Worm (Caenorhabditis elegans): ENCODE measurements around the gene irld-26.

irld-26 gene

DNA sequence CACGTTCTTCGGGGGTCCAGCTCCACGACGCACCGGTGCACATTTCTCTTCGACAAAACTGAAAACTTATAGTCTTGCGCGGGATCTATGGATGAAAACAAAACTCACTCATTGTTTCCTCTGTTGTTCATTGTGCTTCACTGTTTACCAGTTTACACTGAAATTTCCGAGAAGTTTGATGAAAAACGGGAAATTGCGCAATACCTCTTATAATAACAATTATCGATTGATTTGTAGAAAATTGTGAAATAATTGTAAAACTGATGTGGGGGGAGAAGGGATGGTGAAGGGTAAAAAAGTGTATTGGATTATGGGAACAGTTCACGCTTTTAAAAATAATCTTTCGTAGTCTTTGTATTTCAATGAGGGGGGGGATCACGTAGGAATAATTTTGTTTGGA lies 24.5 kb downstream of the irld-26 start:
- peak in 1 of 2 experiments; percentile 97 for TF ChIP-seq unc-62 (GFP tag; optimal IDR thresholded peaks at IDR 0.05 in 1 of 2)
- TF ChIP-seq unc-62 (tag; optimal IDR thresholded peaks at IDR 0.05), result no peak
- no peak for TF ChIP-seq tra-1 (GFP tag; IDR thresholded peaks at IDR 0.05)

DNA sequence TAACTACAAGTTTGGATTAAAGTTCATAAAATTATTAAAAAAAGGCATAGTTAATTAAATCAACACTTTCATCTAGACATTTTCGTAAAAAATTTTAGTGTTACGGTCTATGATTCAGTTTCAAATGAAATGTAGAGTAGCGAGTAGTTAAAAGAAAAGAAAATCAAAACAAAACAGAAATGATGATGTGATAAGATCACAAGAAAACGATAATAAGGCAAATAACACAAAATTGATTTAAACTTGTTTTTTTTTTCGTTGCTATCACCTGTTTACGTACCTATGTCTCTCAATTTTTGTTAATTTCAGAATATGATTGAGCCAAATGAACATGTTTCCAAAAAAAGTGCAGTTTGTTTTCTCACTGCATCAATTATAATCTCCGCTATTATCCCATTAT lies 24.9 kb downstream of the irld-26 start, which contains the start of the genes F21H7.2 and F21H7.12:
Gene F21H7.2, minus strand, starts transcription at position 101 of the 400 bp plus-strand sequence.
Gene F21H7.12, plus strand, starts transcription at position 270 of the 400 bp plus-strand sequence.
- no peak for TF ChIP-seq ceh-44 (GFP tag; IDR thresholded peaks at IDR 0.05)
- TF ChIP-seq ztf-7 (tag; optimal IDR thresholded peaks at IDR 0.05), result no peak

ce11 chrV:16232180-16232579 lies 27.2 kb downstream of the irld-26 start, which contains the start of gene gst-22:
TSS of gene gst-22 (minus strand) at chrV:16232282.
- TF ChIP-seq rbr-2 (tag; optimal IDR thresholded peaks at IDR 0.05), result no peak
- no peak for TF ChIP-seq zfp-2 (tag; optimal IDR thresholded peaks at IDR 0.05)
- TF ChIP-seq php-3 (GFP tag; IDR thresholded peaks at IDR 0.05), result peak; percentile 87
- TF ChIP-seq nhr-11 (tag; optimal IDR thresholded peaks at IDR 0.05), result no peak
- no peak for TF ChIP-seq daf-12 (tag; optimal IDR thresholded peaks at IDR 0.05)
- no peak for TF ChIP-seq ceh-82 (tag; optimal IDR thresholded peaks at IDR 0.05)
- no peak for TF ChIP-seq zip-11 (GFP tag; IDR thresholded peaks at IDR 0.05)
- TF ChIP-seq ztf-11 (tag; optimal IDR thresholded peaks at IDR 0.05), result no peak
- no peak for TF ChIP-seq dve-1 (tag; optimal IDR thresholded peaks at IDR 0.05; ENCODE audit: insufficient read depth)
- no peak for TF ChIP-seq zag-1 (tag; optimal IDR thresholded peaks at IDR 0.05)
- TF ChIP-seq nhr-28 (tag; optimal IDR thresholded peaks at IDR 0.05), result peak; percentile 44
- no peak for TF ChIP-seq aly-2 (tag; optimal IDR thresholded peaks at IDR 0.05)
- TF ChIP-seq dmd-9 (GFP tag; IDR thresholded peaks at IDR 0.05), result no peak
- no peak for TF ChIP-seq spr-3 (GFP tag; optimal IDR thresholded peaks at IDR 0.05)
- TF ChIP-seq hlh-11 (tag; optimal IDR thresholded peaks at IDR 0.05), result peak; percentile 24
- no peak for TF ChIP-seq vab-7 (GFP tag; IDR thresholded peaks at IDR 0.05)
- no peak for TF ChIP-seq spr-1 (tag; optimal IDR thresholded peaks at IDR 0.05)
- TF ChIP-seq T26A8.4 (GFP tag; IDR thresholded peaks at IDR 0.05), result no peak
- no peak for TF ChIP-seq ceh-20 (GFP tag; IDR thresholded peaks at IDR 0.05)
- no peak for TF ChIP-seq lin-15B (tag; optimal IDR thresholded peaks at IDR 0.05)
- TF ChIP-seq snpc-4 (tag; optimal IDR thresholded peaks at IDR 0.05), result no peak
- TF ChIP-seq pqm-1 (tag; optimal IDR thresholded peaks at IDR 0.05), result peak; percentile 82
- TF ChIP-seq Y48G9A.11 (GFP tag; IDR thresholded peaks at IDR 0.05), result no peak
- TF ChIP-seq mes-2 (tag; optimal IDR thresholded peaks at IDR 0.05; ENCODE audit: poor library complexity, severe bottlenecking), result no peak
- no peak for TF ChIP-seq daf-16 (GFP tag; optimal IDR thresholded peaks at IDR 0.05)
- no peak for TF ChIP-seq daf-16 (tag; optimal IDR thresholded peaks at IDR 0.05)
- no peak for TF ChIP-seq ceh-62 (tag; optimal IDR thresholded peaks at IDR 0.05)
- peak; percentile 82 for TF ChIP-seq dmd-6 (GFP tag; IDR thresholded peaks at IDR 0.05)

DNA sequence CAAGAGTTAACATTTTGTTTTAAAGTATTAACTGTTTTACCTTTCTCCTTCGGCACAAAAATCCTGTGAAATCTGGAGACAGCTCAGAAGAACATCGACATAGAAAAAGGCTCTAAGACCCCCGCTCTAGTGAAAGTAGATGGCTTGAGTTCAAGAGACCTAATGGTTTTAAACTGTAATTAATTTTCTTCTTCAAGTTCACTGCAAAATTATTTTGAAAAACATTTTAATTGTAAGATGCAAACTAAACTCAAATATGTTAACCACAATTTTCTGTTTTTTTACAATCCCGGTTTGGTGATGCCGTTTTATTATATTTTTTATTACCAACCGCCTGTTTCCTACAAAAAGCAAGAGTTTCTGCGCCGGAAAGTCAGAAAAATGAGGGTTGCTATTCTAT lies 28.6 kb downstream of the irld-26 start, which contains the start of gene clec-233:
Gene clec-233, plus strand, starts transcription at position 301 of the 400 bp plus-strand sequence.
- no peak for TF ChIP-seq ceh-82 (tag; optimal IDR thresholded peaks at IDR 0.05)
- no peak for TF ChIP-seq nhr-77 (tag; optimal IDR thresholded peaks at IDR 0.05)
- no peak for TF ChIP-seq pqm-1 (tag; optimal IDR thresholded peaks at IDR 0.05)
- TF ChIP-seq lsy-2 (tag; optimal IDR thresholded peaks at IDR 0.05), result no peak
- no peak for TF ChIP-seq egl-27 (tag; optimal IDR thresholded peaks at IDR 0.05)
- no peak for TF ChIP-seq ceh-20 (GFP tag; IDR thresholded peaks at IDR 0.05)
- no peak for TF ChIP-seq madf-5 (GFP tag; IDR thresholded peaks at IDR 0.05)
- TF ChIP-seq lin-1 (GFP tag; IDR thresholded peaks at IDR 0.05), result no peak
- no peak for TF ChIP-seq nhr-76 (tag; optimal IDR thresholded peaks at IDR 0.05)
- no peak for TF ChIP-seq hlh-30 (tag; optimal IDR thresholded peaks at IDR 0.05; ENCODE audit: insufficient read depth)
- TF ChIP-seq hlh-11 (tag; optimal IDR thresholded peaks at IDR 0.05), result no peak
- no peak for TF ChIP-seq snpc-4 (tag; optimal IDR thresholded peaks at IDR 0.05)
- TF ChIP-seq unc-130 (GFP tag; optimal IDR thresholded peaks at IDR 0.05), result no peak
- TF ChIP-seq mxl-2 (GFP tag; conservative IDR thresholded peaks at IDR 0.05), result no peak
- TF ChIP-seq duxl-1 (tag; optimal IDR thresholded peaks at IDR 0.05; ENCODE audit: poor library complexity), result no peak
- TF ChIP-seq pha-4 (GFP tag; IDR thresholded peaks at IDR 0.05), result no peak
- TF ChIP-seq pha-4 (tag; optimal IDR thresholded peaks at IDR 0.05), result no peak
- no peak for TF ChIP-seq spr-3 (GFP tag; optimal IDR thresholded peaks at IDR 0.05)
- no peak for TF ChIP-seq F10B5.3 (tag; optimal IDR thresholded peaks at IDR 0.05)

Data from whole organism, L4 larva.